Worm (Caenorhabditis elegans) whole organism, L1 larva: Measurements from ENCODE around the gene spe-10.

Experiments
- C16A3.4 ChIP-seq: fragments of 150-350 bp; optimal IDR thresholded peaks from 2 replicates; lab custom pipeline; 2014; ENCODE audit warnings: missing biosample characterization, missing genetic modification characterization
- F16B12.6 ChIP-seq: fragments of 150-350 bp; optimal IDR thresholded peaks from 2 replicates; lab custom pipeline; 2014; ENCODE audit warnings: missing biosample characterization, missing genetic modification characterization
- aha-1 ChIP-seq: fragments of 150-350 bp; optimal IDR thresholded peaks from 2 replicates; lab custom pipeline; 2014; ENCODE audit warnings: missing biosample characterization, missing genetic modification characterization
- alr-1 ChIP-seq: fragments of 200-800 bp; sonication (Bioruptor generic); optimal IDR thresholded peaks from 2 replicates; lab custom pipeline; 2018; ENCODE audit warnings: borderline replicate concordance, mild to moderate bottlenecking, missing genetic modification characterization, missing compliant biosample characterization
- blmp-1 ChIP-seq: fragments of 150-350 bp; optimal IDR thresholded peaks from 2 replicates; lab custom pipeline; 2014; ENCODE audit warnings: missing biosample characterization, missing genetic modification characterization
- ceh-63 ChIP-seq: fragments of 200-800 bp; sonication (Bioruptor generic); optimal IDR thresholded peaks from 2 replicates; lab custom pipeline; 2018; ENCODE audit warnings: mild to moderate bottlenecking, missing genetic modification characterization, missing compliant biosample characterization
- ceh-8 ChIP-seq: fragments of 200-800 bp; sonication (Bioruptor generic); optimal IDR thresholded peaks from 2 replicates; lab custom pipeline; 2018; ENCODE audit warnings: mild to moderate bottlenecking, missing genetic modification characterization, moderate library complexity, missing compliant biosample characterization
- ceh-82 ChIP-seq, 3 experiments: fragments of 150-350 bp in 1 of 3; sonication (generic microtip) in 2 of 3; optimal IDR thresholded peaks; 2 replicates each; lab custom pipeline; 2014 to 2017; ENCODE audit warnings: missing biosample characterization in 3 of 3, missing genetic modification characterization in 3 of 3
- dpl-1 ChIP-seq, 3 experiments: fragments of 150-350 bp in 2 of 3; sonication (generic microtip) in 1 of 3; optimal IDR thresholded peaks; 2 replicates each; lab custom pipeline; 2014 to 2017; ENCODE audit warnings: missing biosample characterization in 3 of 3, missing genetic modification characterization in 3 of 3, missing genetic modification reagents in 3 of 3
- dsc-1 ChIP-seq: sonication (generic microtip); optimal IDR thresholded peaks from 2 replicates; lab custom pipeline; 2016; ENCODE audit warnings: mild to moderate bottlenecking, missing genetic modification characterization, missing compliant biosample characterization
- efl-3 ChIP-seq: fragments of 200-800 bp; sonication (Bioruptor generic); optimal IDR thresholded peaks from 2 replicates; lab custom pipeline; 2018; ENCODE audit warnings: mild to moderate bottlenecking, missing genetic modification characterization, missing compliant biosample characterization
- egl-13 ChIP-seq: sonication (generic microtip); optimal IDR thresholded peaks from 2 replicates; lab custom pipeline; 2016; ENCODE audit warnings: missing genotype, missing genetic modification reagents, missing genetic modification characterization, missing compliant biosample characterization
- elt-3 ChIP-seq, 6 experiments: fragments of 150-350 bp in 1 of 6; sonication (generic microtip); optimal IDR thresholded peaks; 2 replicates each; lab custom pipeline; 2017 to 2018; ENCODE audit warnings: missing biosample characterization in 6 of 6, missing genetic modification characterization in 6 of 6, inconsistent platforms in 1 of 6
- fkh-8 ChIP-seq: sonication (generic microtip); optimal IDR thresholded peaks from 2 replicates; lab custom pipeline; 2016; ENCODE audit warnings: mild to moderate bottlenecking, missing genetic modification characterization, missing compliant biosample characterization
- grh-1 ChIP-seq: fragments of 200-800 bp; sonication (Bioruptor generic); IDR thresholded peaks from 2 replicates; pipeline ENCODE4 v1.3.6; 2022; ENCODE audit warnings: missing genetic modification reagents, missing genetic modification characterization, missing compliant biosample characterization
- hlh-17 ChIP-seq: fragments of 200-800 bp; sonication (Bioruptor generic); optimal IDR thresholded peaks from 2 replicates; lab custom pipeline; 2018; ENCODE audit warnings: missing genetic modification characterization, mild to moderate bottlenecking, missing compliant biosample characterization, moderate library complexity, borderline replicate concordance
- isw-1 ChIP-seq: fragments of 200-800 bp; sonication (Bioruptor generic); IDR thresholded peaks from 2 replicates; pipeline ENCODE4 v1.3.6; 2022; ENCODE audit warnings: missing genetic modification characterization, missing compliant biosample characterization
- jun-1 ChIP-seq: fragments of 150-350 bp; optimal IDR thresholded peaks from 2 replicates; lab custom pipeline; 2014; ENCODE audit warnings: missing biosample characterization, missing genetic modification reagents, missing genetic modification characterization
- lin-13 ChIP-seq: fragments of 150-350 bp; optimal IDR thresholded peaks from 2 replicates; lab custom pipeline; 2014; ENCODE audit warnings: missing biosample characterization, missing genetic modification reagents, missing genetic modification characterization
- lin-14 ChIP-seq: fragments of 200-800 bp; sonication (Bioruptor generic); optimal IDR thresholded peaks from 2 replicates; lab custom pipeline; 2018; ENCODE audit warnings: mild to moderate bottlenecking, missing genetic modification characterization, moderate library complexity, missing compliant biosample characterization
- lin-15B ChIP-seq: fragments of 150-350 bp; sonication (generic microtip); optimal IDR thresholded peaks from 3 replicates; lab custom pipeline; 2014; ENCODE audit warnings: missing biosample characterization, missing genetic modification characterization
- lin-35 ChIP-seq, 2 experiments: fragments of 150-350 bp; optimal IDR thresholded peaks; 2 replicates each; lab custom pipeline; 2014; ENCODE audit warnings: missing biosample characterization in 2 of 2, missing genetic modification characterization in 2 of 2, missing genetic modification reagents in 2 of 2
- lin-39 ChIP-seq: fragments of 150-350 bp; optimal IDR thresholded peaks from 2 replicates; lab custom pipeline; 2014; ENCODE audit warnings: missing biosample characterization, missing genetic modification reagents, missing genetic modification characterization
- mep-1 ChIP-seq: fragments of 150-350 bp; optimal IDR thresholded peaks from 2 replicates; lab custom pipeline; 2014; ENCODE audit warnings: missing biosample characterization, missing genetic modification characterization
- nhr-12 ChIP-seq: sonication (generic microtip); optimal IDR thresholded peaks from 2 replicates; lab custom pipeline; 2017; ENCODE audit warnings: missing biosample characterization, missing genetic modification characterization
- nhr-20 ChIP-seq: sonication (generic microtip); optimal IDR thresholded peaks from 2 replicates; lab custom pipeline; 2016; ENCODE audit warnings: mild to moderate bottlenecking, missing genetic modification characterization, missing compliant biosample characterization
- nhr-237 ChIP-seq: fragments of 150-350 bp; optimal IDR thresholded peaks from 2 replicates; lab custom pipeline; 2014; ENCODE audit warnings: missing biosample characterization, missing genetic modification characterization
- nhr-47 ChIP-seq: sonication (generic microtip); optimal IDR thresholded peaks from 2 replicates; lab custom pipeline; 2016; ENCODE audit warnings: mild to moderate bottlenecking, missing genetic modification characterization, moderate library complexity, missing compliant biosample characterization
- nhr-71 ChIP-seq: sonication (generic microtip); optimal IDR thresholded peaks from 2 replicates; lab custom pipeline; 2016; ENCODE audit warnings: mild to moderate bottlenecking, missing genetic modification characterization, moderate library complexity, missing compliant biosample characterization
- nhr-84 ChIP-seq: sonication (generic microtip); optimal IDR thresholded peaks from 2 replicates; lab custom pipeline; 2017; ENCODE audit warnings: missing biosample characterization, missing genetic modification characterization
- nhr-85 ChIP-seq: sonication (generic microtip); peaks from one replicate; lab custom pipeline; 2016; ENCODE audit warnings: missing genetic modification characterization, inconsistent platforms, missing compliant biosample characterization
- nhr-90 ChIP-seq: sonication (generic microtip); optimal IDR thresholded peaks from 2 replicates; lab custom pipeline; 2016; ENCODE audit warnings: mild to moderate bottlenecking, missing genetic modification characterization, missing compliant biosample characterization; ENCODE audit not compliant: poor library complexity
- pag-3 ChIP-seq: sonication (generic microtip); optimal IDR thresholded peaks from 2 replicates; lab custom pipeline; 2017; ENCODE audit warnings: missing genetic modification characterization, mild to moderate bottlenecking, missing compliant biosample characterization, antibody characterized with exemption, borderline replicate concordance; ENCODE audit not compliant: insufficient read depth
- rnt-1 ChIP-seq: sonication (generic microtip); optimal IDR thresholded peaks from 2 replicates; lab custom pipeline; 2016; ENCODE audit warnings: mild to moderate bottlenecking, missing genetic modification characterization, moderate library complexity, missing compliant biosample characterization
- skn-1 ChIP-seq: fragments of 150-350 bp; optimal IDR thresholded peaks from 2 replicates; lab custom pipeline; 2014; ENCODE audit warnings: missing biosample characterization, missing genetic modification characterization
- snu-23 ChIP-seq: sonication (generic microtip); optimal IDR thresholded peaks from 2 replicates; lab custom pipeline; 2016; ENCODE audit warnings: missing genetic modification characterization, missing compliant biosample characterization
- sox-4 ChIP-seq: sonication (generic microtip); optimal IDR thresholded peaks from 2 replicates; lab custom pipeline; 2016; ENCODE audit warnings: missing genetic modification characterization, missing compliant biosample characterization
- sup-37 ChIP-seq: fragments of 200-800 bp; sonication (Bioruptor generic); optimal IDR thresholded peaks from 2 replicates; lab custom pipeline; 2018; ENCODE audit warnings: mild to moderate bottlenecking, missing genetic modification characterization, missing compliant biosample characterization
- tbx-2 ChIP-seq: sonication (generic microtip); optimal IDR thresholded peaks from 2 replicates; lab custom pipeline; 2016; ENCODE audit warnings: missing genetic modification characterization, missing compliant biosample characterization
- tlp-1 ChIP-seq: fragments of 150-350 bp; optimal IDR thresholded peaks from 2 replicates; lab custom pipeline; 2014; ENCODE audit warnings: missing biosample characterization, missing genetic modification characterization
- unc-130 ChIP-seq: fragments of 150-350 bp; optimal IDR thresholded peaks from 2 replicates; lab custom pipeline; 2017; ENCODE audit warnings: missing biosample characterization, missing genetic modification characterization, inconsistent platforms
- unc-86 ChIP-seq: sonication (generic microtip); optimal IDR thresholded peaks from 2 replicates; lab custom pipeline; 2016; ENCODE audit warnings: missing genetic modification characterization, missing compliant biosample characterization
- vab-15 ChIP-seq: sonication (generic microtip); optimal IDR thresholded peaks from 2 replicates; lab custom pipeline; 2017; ENCODE audit warnings: missing genotype, mild to moderate bottlenecking, missing genetic modification characterization, missing compliant biosample characterization
- xbp-1 ChIP-seq: sonication (generic microtip); optimal IDR thresholded peaks from 2 replicates; lab custom pipeline; 2016; ENCODE audit warnings: missing genetic modification characterization, missing compliant biosample characterization
- zag-1 ChIP-seq: fragments of 150-350 bp; optimal IDR thresholded peaks from 2 replicates; lab custom pipeline; 2014; ENCODE audit warnings: missing biosample characterization, missing genetic modification characterization
- zip-4 ChIP-seq: fragments of 200-800 bp; sonication (Bioruptor generic); optimal IDR thresholded peaks from 2 replicates; lab custom pipeline; 2018; ENCODE audit warnings: mild to moderate bottlenecking, missing genetic modification characterization, moderate library complexity, missing compliant biosample characterization
- ztf-11 ChIP-seq, 2 experiments: sonication (generic microtip); optimal IDR thresholded peaks; 2 replicates each; lab custom pipeline; 2016 to 2017; ENCODE audit warnings: missing genetic modification characterization in 2 of 2, missing biosample characterization in 1 of 2, missing compliant biosample characterization in 1 of 2
- ztf-4 ChIP-seq: fragments of 150-350 bp; optimal IDR thresholded peaks from 2 replicates; lab custom pipeline; 2014; ENCODE audit warnings: missing biosample characterization, missing genetic modification characterization

spe-10 gene

ce11 chrV:10383950-10384349 is at the start of gene spe-10:
Gene spe-10 (plus strand): TSS chrV:10384250.
- TF ChIP-seq xbp-1 (tag; lab: Kevin White, UChicago) (no peak), nhr-237 (tag; lab: Kevin White, UChicago) (no peak), ceh-8 (no peak), sup-37 (no peak), lin-15B (tag; lab: Kevin White, UChicago) (no peak), nhr-71 (tag; lab: Kevin White, UChicago) (no peak), grh-1 (no peak), vab-15 (no peak), skn-1 (tag; lab: Kevin White, UChicago) (no peak), sox-4 (tag; lab: Kevin White, UChicago) (no peak), ceh-82 (tag; optimal IDR thresholded peaks at IDR 0.05; lab: Kevin White, UChicago) (no peak), blmp-1 (no peak), fkh-8 (tag; lab: Kevin White, UChicago) (no peak), snu-23 (GFP tag; lab: Kevin White, UChicago) (no peak), rnt-1 (tag; lab: Kevin White, UChicago) (no peak), dsc-1 (tag; lab: Kevin White, UChicago) (no peak), C16A3.4 (tag; lab: Kevin White, UChicago) (no peak)

DNA sequence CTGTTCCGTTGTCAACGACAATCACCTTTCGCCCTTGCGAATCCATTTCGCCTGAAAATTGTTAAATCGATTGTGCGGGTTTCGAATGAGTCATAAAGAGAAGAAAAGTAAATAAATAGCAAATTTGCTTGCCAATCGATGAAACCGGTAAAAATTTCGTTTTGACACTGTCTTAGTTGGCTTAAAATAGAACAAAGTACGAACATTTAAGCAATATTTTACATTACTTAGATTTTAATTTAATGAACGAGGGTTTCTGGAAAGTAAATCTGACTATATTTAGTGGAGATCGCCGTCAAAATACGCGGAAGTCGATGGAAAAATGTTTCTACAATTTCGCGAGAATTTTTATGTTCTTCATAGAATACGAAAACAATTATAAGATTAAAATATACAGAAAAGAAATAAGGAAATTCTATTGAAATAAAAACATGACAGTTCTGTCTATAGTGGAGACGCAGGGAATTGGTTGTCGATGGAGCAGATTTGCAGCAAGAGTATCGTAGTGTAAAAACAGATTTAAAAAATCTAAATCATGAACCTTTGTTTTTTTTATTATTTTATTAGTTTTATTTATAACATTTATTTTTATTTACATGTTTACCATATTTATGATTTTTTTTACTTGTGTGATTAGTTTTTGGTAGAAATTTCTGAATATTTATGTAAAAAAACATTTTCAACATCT is 45.6 kb upstream of the spe-10 start, which contains the start of gene arx-2:
Gene arx-2 (minus strand): TSS at position 51 of the 688 bp plus-strand sequence.
- no peak for TF ChIP-seq nhr-84
- TF ChIP-seq tlp-1 (tag; lab: Kevin White, UChicago): no peak
- TF ChIP-seq hlh-17: no peak
- TF ChIP-seq egl-13 (tag; lab: Kevin White, UChicago): no peak
- TF ChIP-seq nhr-237 (tag; lab: Kevin White, UChicago): no peak
- TF ChIP-seq lin-13: peak; percentile 6
- peak in 1 of 3 experiments; percentile 64 for TF ChIP-seq dpl-1 (GFP tag; optimal IDR thresholded peaks at IDR 0.05; lab: Kevin White, UChicago)
- peak; percentile 54 for TF ChIP-seq lin-15B (tag; lab: Kevin White, UChicago)
- TF ChIP-seq ceh-63 (GFP tag; lab: Kevin White, UChicago): no peak
- TF ChIP-seq alr-1: no peak
- peak; percentile 25 for TF ChIP-seq nhr-20 (tag; lab: Kevin White, UChicago)
- no peak for TF ChIP-seq dsc-1 (tag; lab: Kevin White, UChicago)
- TF ChIP-seq jun-1 (tag; lab: Kevin White, UChicago): no peak
- no peak for TF ChIP-seq lin-39 (tag; lab: Kevin White, UChicago)
- TF ChIP-seq unc-86 (tag; lab: Kevin White, UChicago): no peak
- TF ChIP-seq skn-1 (tag; lab: Kevin White, UChicago): peak; percentile 61
- no peak for TF ChIP-seq zag-1 (tag; lab: Kevin White, UChicago)
- TF ChIP-seq nhr-47 (tag; lab: Kevin White, UChicago): peak; percentile 12
- no peak for TF ChIP-seq pag-3 (tag; lab: Kevin White, UChicago)
- TF ChIP-seq unc-130 (tag; lab: Kevin White, UChicago): peak; percentile 59
- peak; percentile 31 for TF ChIP-seq nhr-71 (tag; lab: Kevin White, UChicago)
- no peak for TF ChIP-seq efl-3 (GFP tag; lab: Kevin White, UChicago)
- TF ChIP-seq ztf-4 (tag; lab: Kevin White, UChicago): no peak
- TF ChIP-seq zip-4: no peak
- TF ChIP-seq nhr-12 (tag; lab: Kevin White, UChicago): no peak
- TF ChIP-seq ceh-82 (tag; optimal IDR thresholded peaks at IDR 0.05; lab: Kevin White, UChicago): peak in 1 of 3 experiments; percentile 30
- TF ChIP-seq aha-1 (tag; lab: Kevin White, UChicago): no peak
- no peak for TF ChIP-seq tbx-2 (tag; lab: Kevin White, UChicago)
- no peak for TF ChIP-seq nhr-90 (tag; lab: Kevin White, UChicago)
- TF ChIP-seq rnt-1 (tag; lab: Kevin White, UChicago): peak; percentile 16
- TF ChIP-seq isw-1 (GFP tag; lab: Robert Waterston, UW): no peak
- TF ChIP-seq ztf-11 (tag; optimal IDR thresholded peaks at IDR 0.05; lab: Kevin White, UChicago): no peak
- no peak for TF ChIP-seq sox-4 (tag; lab: Kevin White, UChicago)
- peak in 1 of 6 experiments; percentile 26 for TF ChIP-seq elt-3 (tag; optimal IDR thresholded peaks at IDR 0.05; lab: Kevin White, UChicago)
- peak; percentile 16 for TF ChIP-seq nhr-85
- TF ChIP-seq F16B12.6 (tag; lab: Kevin White, UChicago): no peak
- TF ChIP-seq lin-14 (GFP tag; lab: Kevin White, UChicago): peak; percentile 53
- peak; percentile 58 for TF ChIP-seq mep-1 (tag; lab: Kevin White, UChicago)
- TF ChIP-seq lin-35 (GFP tag; optimal IDR thresholded peaks at IDR 0.05; lab: Kevin White, UChicago): peak; percentile 32 to 39
- TF ChIP-seq vab-15: no peak
